Fruit fly (Drosophila melanogaster) whole organism, embryonic: ENCODE data around the gene His3.3B.
A peak's percentile ranks its signal among the peaks of the same experiment; 100 is the strongest.

Experiments used
- CG10959 ChIP-seq: fragments of 200-800 bp; sonication (Bioruptor generic); IDR thresholded peaks from 2 replicates; pipeline ENCODE4 v1.3.6; 2022; ENCODE audit warnings: missing biosample characterization, missing genetic modification characterization
- CG11085 ChIP-seq: fragments of 200-800 bp; sonication (Bioruptor generic); IDR thresholded peaks from 2 replicates; pipeline ENCODE4 v1.3.6; 2022; ENCODE audit warnings: missing biosample characterization, missing genetic modification characterization
- CG11456 ChIP-seq: fragments of 200-800 bp; sonication (Bioruptor generic); IDR thresholded peaks from 3 replicates; pipeline ENCODE4 v1.3.6; 2022; ENCODE audit warnings: missing biosample characterization, missing genetic modification characterization
- CG15601 ChIP-seq: fragments of 200-800 bp; sonication (Bioruptor generic); optimal IDR thresholded peaks from 3 replicates; lab custom pipeline; 2019; ENCODE audit warnings: missing biosample characterization, mild to moderate bottlenecking, missing genetic modification characterization, moderate library complexity
- CG1602 ChIP-seq: fragments of 200-800 bp; sonication (Bioruptor generic); optimal IDR thresholded peaks from 3 replicates; lab custom pipeline; 2016; ENCODE audit warnings: missing biosample characterization, missing genetic modification characterization
- CG17186 ChIP-seq: fragments of 200-800 bp; sonication (Bioruptor generic); optimal IDR thresholded peaks from 3 replicates; lab custom pipeline; 2017; ENCODE audit warnings: missing biosample characterization, missing genetic modification reagents, missing genetic modification characterization
- CG18599 ChIP-seq: fragments of 200-800 bp; sonication (Bioruptor generic); optimal IDR thresholded peaks from 3 replicates; lab custom pipeline; 2017; ENCODE audit warnings: missing biosample characterization, missing genetic modification characterization, mild to moderate bottlenecking, moderate library complexity, missing genetic modification reagents
- CG2889 ChIP-seq: fragments of 200-800 bp; sonication (Bioruptor generic); IDR thresholded peaks from 3 replicates; pipeline ENCODE4 v1.3.6; 2022; ENCODE audit warnings: missing biosample characterization, missing genetic modification characterization
- CG34224 ChIP-seq: fragments of 200-800 bp; sonication (Bioruptor generic); IDR thresholded peaks from 3 replicates; pipeline ENCODE4 v1.3.6; 2022; ENCODE audit warnings: missing biosample characterization, missing genetic modification characterization; ENCODE audit not compliant: partially characterized antibody
- CG42726 ChIP-seq: fragments of 200-800 bp; sonication (Bioruptor generic); IDR thresholded peaks from 2 replicates; pipeline ENCODE4 v1.3.6; 2022; ENCODE audit warnings: missing biosample characterization, missing genetic modification characterization; ENCODE audit not compliant: partially characterized antibody
- CG5180 ChIP-seq: fragments of 200-800 bp; sonication (Bioruptor generic); optimal IDR thresholded peaks from 3 replicates; lab custom pipeline; 2017; ENCODE audit warnings: missing biosample characterization, missing genetic modification characterization, mild to moderate bottlenecking, moderate library complexity, missing genetic modification reagents
- CG7372 ChIP-seq: fragments of 200-800 bp; sonication (Bioruptor generic); IDR thresholded peaks from 2 replicates; pipeline ENCODE4 v1.3.6; 2022; ENCODE audit warnings: missing biosample characterization, missing genetic modification characterization
- CG7963 ChIP-seq: fragments of 200-800 bp; sonication (Bioruptor generic); IDR thresholded peaks from 3 replicates; pipeline ENCODE4 v1.3.6; 2022; ENCODE audit warnings: missing biosample characterization, missing genetic modification characterization; ENCODE audit not compliant: partially characterized antibody
- CG9797 ChIP-seq: fragments of 200-800 bp; sonication (Bioruptor generic); optimal IDR thresholded peaks from 3 replicates; lab custom pipeline; 2018; ENCODE audit warnings: missing biosample characterization, mild to moderate bottlenecking, missing genetic modification characterization
- Dek ChIP-seq: fragments of 200-800 bp; sonication (Bioruptor generic); optimal IDR thresholded peaks from 3 replicates; lab custom pipeline; 2019; ENCODE audit warnings: missing biosample characterization, mild to moderate bottlenecking, missing genetic modification characterization, moderate library complexity
- Dip2 ChIP-seq: fragments of 200-800 bp; sonication (Bioruptor generic); IDR thresholded peaks from 2 replicates; pipeline ENCODE4 v1.3.6; 2022; ENCODE audit warnings: missing biosample characterization, missing genetic modification characterization
- Elba2 ChIP-seq: fragments of 200-800 bp; sonication (Bioruptor generic); optimal IDR thresholded peaks from 3 replicates; lab custom pipeline; 2016; ENCODE audit warnings: missing biosample characterization, missing genetic modification characterization
- Ets65A ChIP-seq: fragments of 200-800 bp; sonication (Bioruptor generic); peaks from one replicate; lab custom pipeline; 2016; ENCODE audit warnings: missing biosample characterization, missing genetic modification characterization
- Hand ChIP-seq: fragments of 200-800 bp; sonication (Bioruptor generic); optimal IDR thresholded peaks from 2 replicates; lab custom pipeline; 2017; ENCODE audit warnings: mild to moderate bottlenecking, missing biosample characterization, missing genetic modification reagents, missing genetic modification characterization
- HmgD ChIP-seq: fragments of 200-800 bp; sonication (Bioruptor generic); optimal IDR thresholded peaks from 3 replicates; lab custom pipeline; 2016; ENCODE audit warnings: missing biosample characterization, missing genetic modification characterization
- Hr3 ChIP-seq: fragments of 200-800 bp; sonication (Bioruptor generic); optimal IDR thresholded peaks from 3 replicates; lab custom pipeline; 2016; ENCODE audit warnings: missing biosample characterization, missing genetic modification characterization
- Hr51 ChIP-seq, 2 experiments: fragments of 200-800 bp; sonication (Bioruptor generic); optimal IDR thresholded peaks; 2 replicates in 1 of 2; 3 replicates in 1 of 2; lab custom pipeline; 2016 to 2018; ENCODE audit warnings: missing biosample characterization in 2 of 2, missing genetic modification characterization in 2 of 2, mild to moderate bottlenecking in 1 of 2, moderate library complexity in 1 of 2
- Hr78 ChIP-seq, 2 experiments: fragments of 200-800 bp in 1 of 2; fragments of >200 bp in 1 of 2; sonication (Bioruptor generic) in 1 of 2; optimal IDR thresholded peaks; 2 replicates each; lab custom pipeline; 2017 to 2019; ENCODE audit warnings: missing biosample characterization in 2 of 2, missing genetic modification characterization in 2 of 2, mild to moderate bottlenecking in 1 of 2, moderate library complexity in 1 of 2
- Jarid2 ChIP-seq: fragments of 200-800 bp; sonication (Bioruptor generic); optimal IDR thresholded peaks from 3 replicates; lab custom pipeline; 2017; ENCODE audit warnings: mild to moderate bottlenecking, missing biosample characterization, missing genetic modification reagents, missing genetic modification characterization
- Lim3 ChIP-seq: fragments of 200-800 bp; sonication (Bioruptor generic); IDR thresholded peaks from 2 replicates; pipeline ENCODE4 v1.3.6; 2022; ENCODE audit warnings: missing biosample characterization, missing genetic modification characterization
- NC2β ChIP-seq: fragments of 200-800 bp; sonication (Bioruptor generic); optimal IDR thresholded peaks from 2 replicates; lab custom pipeline; 2016; ENCODE audit warnings: missing biosample characterization, missing genetic modification characterization
- Opbp ChIP-seq: fragments of 200-800 bp; sonication (Bioruptor generic); IDR thresholded peaks from 3 replicates; pipeline ENCODE4 v1.3.6; 2022; ENCODE audit warnings: missing biosample characterization, missing genetic modification characterization; ENCODE audit not compliant: partially characterized antibody
- Sry-β ChIP-seq: fragments of 200-800 bp; sonication (Bioruptor generic); optimal IDR thresholded peaks from 2 replicates; lab custom pipeline; 2018; ENCODE audit warnings: missing biosample characterization, mild to moderate bottlenecking, missing genetic modification characterization, moderate library complexity
- Trl ChIP-seq, 3 experiments: fragments of >200 bp in 2 of 3; fragments of 200-800 bp in 1 of 3; sonication (Bioruptor generic) in 1 of 3; optimal IDR thresholded peaks; 2 replicates in 1 of 3; 3 replicates in 2 of 3; lab custom pipeline; 2016 to 2017; ENCODE audit warnings: missing biosample characterization in 1 of 3, missing genetic modification characterization in 1 of 3
- ash1 ChIP-seq: fragments of 200-800 bp; sonication (Bioruptor generic); optimal IDR thresholded peaks from 2 replicates; lab custom pipeline; 2018; ENCODE audit warnings: missing biosample characterization, mild to moderate bottlenecking, missing genetic modification characterization
- br ChIP-seq: fragments of >200 bp; optimal IDR thresholded peaks from 2 replicates; lab custom pipeline; 2017
- chm ChIP-seq: fragments of 200-800 bp; sonication (Bioruptor generic); IDR thresholded peaks from 2 replicates; pipeline ENCODE4 v1.3.6; 2022; ENCODE audit warnings: missing biosample characterization, missing genetic modification characterization
- disco-r ChIP-seq: fragments of 200-800 bp; sonication (Bioruptor generic); optimal IDR thresholded peaks from 2 replicates; lab custom pipeline; 2016; ENCODE audit warnings: missing biosample characterization, missing genetic modification characterization
- dm ChIP-seq: fragments of 200-800 bp; sonication (Bioruptor generic); optimal IDR thresholded peaks from 3 replicates; lab custom pipeline; 2016; ENCODE audit warnings: missing biosample characterization, missing genetic modification characterization
- ewg ChIP-seq: fragments of 200-800 bp; sonication (Bioruptor generic); optimal IDR thresholded peaks from 3 replicates; lab custom pipeline; 2017; ENCODE audit warnings: mild to moderate bottlenecking, missing biosample characterization, missing genetic modification reagents, missing genetic modification characterization
- exex ChIP-seq: fragments of 200-800 bp; sonication (Bioruptor generic); optimal IDR thresholded peaks from 4 replicates; lab custom pipeline; 2018; ENCODE audit warnings: missing biosample characterization, mild to moderate bottlenecking, missing genetic modification characterization, moderate library complexity
- ftz-f1 ChIP-seq: fragments of 200-800 bp; sonication (Bioruptor generic); optimal IDR thresholded peaks from 2 replicates; lab custom pipeline; 2016; ENCODE audit warnings: missing biosample characterization, missing genetic modification characterization
- gce ChIP-seq: fragments of 200-800 bp; sonication (Bioruptor generic); IDR thresholded peaks from 3 replicates; pipeline ENCODE4 v1.3.6; 2022; ENCODE audit warnings: missing biosample characterization, missing genetic modification characterization
- hbn ChIP-seq: fragments of 200-800 bp; sonication (Bioruptor generic); IDR thresholded peaks from 2 replicates; pipeline ENCODE4 v1.3.6; 2022; ENCODE audit warnings: missing biosample characterization, missing genetic modification characterization; ENCODE audit not compliant: partially characterized antibody
- inv ChIP-seq: fragments of 200-800 bp; sonication (Bioruptor generic); IDR thresholded peaks from 2 replicates; pipeline ENCODE4 v1.3.6; 2022; ENCODE audit warnings: missing biosample characterization, missing genetic modification characterization; ENCODE audit not compliant: partially characterized antibody
- jing ChIP-seq: fragments of 200-800 bp; sonication (Bioruptor generic); optimal IDR thresholded peaks from 2 replicates; lab custom pipeline; 2018; ENCODE audit warnings: missing biosample characterization, mild to moderate bottlenecking, missing genetic modification characterization
- kay ChIP-seq: fragments of 200-800 bp; sonication (Bioruptor generic); optimal IDR thresholded peaks from 2 replicates; lab custom pipeline; 2016; ENCODE audit warnings: missing biosample characterization, missing genetic modification characterization
- lilli ChIP-seq: fragments of 200-800 bp; sonication (Bioruptor generic); optimal IDR thresholded peaks from 3 replicates; lab custom pipeline; 2016; ENCODE audit warnings: missing biosample characterization, missing genetic modification characterization
- lov ChIP-seq, 2 experiments: fragments of 200-800 bp in 1 of 2; fragments of >200 bp in 1 of 2; sonication (Bioruptor generic) in 1 of 2; IDR thresholded peaks in 1 of 2; optimal IDR thresholded peaks in 1 of 2; 2 replicates in 1 of 2; 3 replicates in 1 of 2; pipeline versions ENCODE4 v1.3.6 to Lab custom; 2017 to 2022; ENCODE audit warnings: missing biosample characterization in 1 of 2, missing genetic modification characterization in 1 of 2
- mld ChIP-seq: fragments of 200-800 bp; sonication (Bioruptor generic); IDR thresholded peaks from 3 replicates; pipeline ENCODE4 v1.3.6; 2022; ENCODE audit warnings: missing biosample characterization, missing genetic modification characterization; ENCODE audit not compliant: partially characterized antibody
- pho ChIP-seq: fragments of 200-800 bp; sonication (Bioruptor generic); optimal IDR thresholded peaks from 2 replicates; lab custom pipeline; 2016; ENCODE audit warnings: missing biosample characterization, missing genetic modification characterization
- psq ChIP-seq: fragments of 200-800 bp; sonication (Bioruptor generic); optimal IDR thresholded peaks from 2 replicates; lab custom pipeline; 2017; ENCODE audit warnings: missing biosample characterization, missing genetic modification characterization

The His3.3B gene

dm6 chrX:9120828-9121754, 35.4 kb downstream of the His3.3B start (continued):
- TF ChIP-seq CG15601 (tag; lab: Kevin White, UChicago) = no peak
- 0 out of 3 replicates have a peak, but pooled peaks have one; percentile 10 for TF ChIP-seq CG11456 (GFP tag; lab: Robert Waterston, UW)
- no peak for TF ChIP-seq exex (tag; lab: Kevin White, UChicago)
- TF ChIP-seq Lim3 = no peak
- TF ChIP-seq Trl (optimal IDR thresholded peaks at IDR 0.05; lab: Kevin White, UChicago) = no peak
- no peak for TF ChIP-seq Trl (GFP tag; optimal IDR thresholded peaks at IDR 0.05; lab: Kevin White, UChicago)
- TF ChIP-seq CG1602 (GFP tag; lab: Kevin White, UChicago) = no peak
- TF ChIP-seq mld (GFP tag; lab: Robert Waterston, UW) = no peak
- TF ChIP-seq Sry-β (GFP tag; lab: Kevin White, UChicago) = no peak
- TF ChIP-seq CG7963 (GFP tag; lab: Robert Waterston, UW) = no peak
- TF ChIP-seq ftz-f1 (GFP tag; lab: Kevin White, UChicago) = no peak
- no peak for TF ChIP-seq hbn (GFP tag; lab: Robert Waterston, UW)
- no peak for TF ChIP-seq CG42726 (GFP tag; lab: Robert Waterston, UW)
- TF ChIP-seq HmgD (GFP tag; lab: Kevin White, UChicago) = no peak
- peak; percentile 2 for TF ChIP-seq kay (GFP tag; lab: Kevin White, UChicago)
- no peak for TF ChIP-seq Jarid2
- no peak for TF ChIP-seq CG34224 (GFP tag; lab: Robert Waterston, UW)
- TF ChIP-seq CG10959 (GFP tag; lab: Robert Waterston, UW) = no peak
- peak; percentile 12 for TF ChIP-seq Hand (GFP tag; lab: Kevin White, UChicago)
- no peak for TF ChIP-seq inv (GFP tag; lab: Robert Waterston, UW)
- no peak for TF ChIP-seq Hr78 (GFP tag; optimal IDR thresholded peaks at IDR 0.05; lab: Kevin White, UChicago)
- no peak for TF ChIP-seq NC2β (GFP tag; lab: Kevin White, UChicago)
- TF ChIP-seq CG17186 (GFP tag; lab: Kevin White, UChicago) = no peak
- TF ChIP-seq CG11085 (GFP tag; lab: Robert Waterston, UW) = no peak
- peak; percentile 77 for TF ChIP-seq Ets65A (GFP tag; lab: Kevin White, UChicago)
- peak in 1 of 2 experiments; percentile 48 for TF ChIP-seq Hr51 (GFP tag; optimal IDR thresholded peaks at IDR 0.05; lab: Kevin White, UChicago)
- TF ChIP-seq lilli (GFP tag; lab: Kevin White, UChicago) = peak; percentile 41
- TF ChIP-seq Elba2 (GFP tag; lab: Kevin White, UChicago) = no peak
- no peak for TF ChIP-seq dm
- no peak for TF ChIP-seq CG5180
- TF ChIP-seq ewg (GFP tag; lab: Kevin White, UChicago) = no peak
- no peak for TF ChIP-seq Opbp
- TF ChIP-seq chm (GFP tag; lab: Robert Waterston, UW) = no peak
- TF ChIP-seq ash1 = no peak
- no peak for TF ChIP-seq CG9797 (GFP tag; lab: Kevin White, UChicago)
- peak; percentile 6 for TF ChIP-seq pho (GFP tag; lab: Kevin White, UChicago)
- TF ChIP-seq lov (optimal IDR thresholded peaks at IDR 0.05; lab: Kevin White, UChicago) = no peak
- no peak for TF ChIP-seq lov (GFP tag; IDR thresholded peaks at IDR 0.05; lab: Robert Waterston, UW)
- 0 out of 2 replicates have a peak, but pooled peaks have one; percentile 12 for TF ChIP-seq CG7372 (GFP tag; lab: Robert Waterston, UW)
- peak; percentile 8 for TF ChIP-seq Hr3 (GFP tag; lab: Kevin White, UChicago)
- TF ChIP-seq Dip2 (GFP tag; lab: Robert Waterston, UW) = no peak
- TF ChIP-seq CG2889 = no peak
- TF ChIP-seq jing (GFP tag; lab: Kevin White, UChicago) = no peak
- TF ChIP-seq CG18599 (GFP tag; lab: Kevin White, UChicago) = peak; percentile 58
- no peak for TF ChIP-seq disco-r (GFP tag; lab: Kevin White, UChicago)
- no peak for TF ChIP-seq Dek (tag; lab: Kevin White, UChicago)
- no peak for TF ChIP-seq br (lab: Kevin White, UChicago)
- TF ChIP-seq psq = no peak
- no peak for TF ChIP-seq gce (GFP tag; lab: Robert Waterston, UW)
